Fruit fly (Drosophila melanogaster) whole organism, embryonic: ENCODE data around the gene sisA.
A peak's percentile ranks its signal among the peaks of the same experiment; 100 is the strongest.

Experiments
- ATbp ChIP-seq: fragments of 200-800 bp; sonication (Bioruptor generic); optimal IDR thresholded peaks from 2 replicates; lab custom pipeline; 2017; ENCODE audit warnings: missing biosample characterization, mild to moderate bottlenecking, missing genetic modification characterization, missing genetic modification reagents
- Bdp1 ChIP-seq: fragments of 200-800 bp; sonication (Bioruptor generic); optimal IDR thresholded peaks from 3 replicates; lab custom pipeline; 2016; ENCODE audit warnings: missing biosample characterization, missing genetic modification characterization
- CG11247 ChIP-seq: fragments of 200-800 bp; sonication (Bioruptor generic); IDR thresholded peaks from 2 replicates; pipeline ENCODE4 v1.3.6; 2022; ENCODE audit warnings: missing biosample characterization, missing genetic modification characterization
- CG12155 ChIP-seq: fragments of 200-800 bp; sonication (Bioruptor generic); optimal IDR thresholded peaks from 3 replicates; lab custom pipeline; 2016; ENCODE audit warnings: missing biosample characterization, missing genetic modification characterization
- CG12219 ChIP-seq: fragments of 200-800 bp; sonication (Bioruptor generic); optimal IDR thresholded peaks from 3 replicates; lab custom pipeline; 2018; ENCODE audit warnings: missing biosample characterization, mild to moderate bottlenecking, missing genetic modification characterization
- CG12236 ChIP-seq: fragments of 200-800 bp; sonication (Bioruptor generic); optimal IDR thresholded peaks from 2 replicates; lab custom pipeline; 2016; ENCODE audit warnings: missing biosample characterization, missing genetic modification characterization
- CG14014 ChIP-seq: fragments of 200-800 bp; sonication (Bioruptor generic); IDR thresholded peaks from 2 replicates; pipeline ENCODE4 v1.3.6; 2022; ENCODE audit warnings: missing biosample characterization, missing genetic modification characterization
- CG15269 ChIP-seq: fragments of 200-800 bp; sonication (Bioruptor generic); optimal IDR thresholded peaks from 2 replicates; lab custom pipeline; 2018; ENCODE audit warnings: missing biosample characterization, mild to moderate bottlenecking, missing genetic modification characterization, moderate library complexity
- CG16815 ChIP-seq: fragments of 200-800 bp; sonication (Bioruptor generic); optimal IDR thresholded peaks from 3 replicates; lab custom pipeline; 2017; ENCODE audit warnings: missing biosample characterization, mild to moderate bottlenecking, missing genetic modification characterization
- CG17568 ChIP-seq: fragments of 200-800 bp; sonication (Bioruptor generic); optimal IDR thresholded peaks from 2 replicates; lab custom pipeline; 2018; ENCODE audit warnings: missing biosample characterization, mild to moderate bottlenecking, missing genetic modification characterization, moderate library complexity
- CG17802 ChIP-seq: fragments of 200-800 bp; sonication (Bioruptor generic); optimal IDR thresholded peaks from 2 replicates; lab custom pipeline; 2018; ENCODE audit warnings: missing biosample characterization, mild to moderate bottlenecking, missing genetic modification characterization, moderate library complexity
- CG18262 ChIP-seq: fragments of 200-800 bp; optimal IDR thresholded peaks from 3 replicates; lab custom pipeline; 2019; ENCODE audit warnings: missing biosample characterization, mild to moderate bottlenecking, missing genetic modification characterization, moderate library complexity
- CG2116 ChIP-seq: fragments of 200-800 bp; sonication (Bioruptor generic); optimal IDR thresholded peaks from 3 replicates; lab custom pipeline; 2018; ENCODE audit warnings: missing biosample characterization, mild to moderate bottlenecking, missing genetic modification characterization
- CG30403 ChIP-seq: fragments of 200-800 bp; sonication (Bioruptor generic); optimal IDR thresholded peaks from 3 replicates; lab custom pipeline; 2016; ENCODE audit warnings: missing biosample characterization, missing genetic modification characterization
- CG32532 ChIP-seq: fragments of 200-800 bp; sonication (Bioruptor generic); IDR thresholded peaks from 2 replicates; pipeline ENCODE4 v1.3.6; 2022; ENCODE audit warnings: missing biosample characterization, missing genetic modification characterization
- CG34422 ChIP-seq: fragments of 200-800 bp; sonication (Bioruptor generic); IDR thresholded peaks from 3 replicates; pipeline ENCODE4 v1.3.6; 2022; ENCODE audit warnings: missing biosample characterization, missing genetic modification characterization
- CG3995 ChIP-seq: fragments of 200-800 bp; sonication (Bioruptor generic); optimal IDR thresholded peaks from 3 replicates; lab custom pipeline; 2016; ENCODE audit warnings: missing biosample characterization, missing genetic modification characterization
- CG4404 ChIP-seq: fragments of 200-800 bp; sonication (Bioruptor generic); IDR thresholded peaks from 2 replicates; pipeline ENCODE4 v1.3.6; 2022; ENCODE audit warnings: missing biosample characterization, missing genetic modification characterization
- CG8290 ChIP-seq, 3 experiments: fragments of 200-800 bp; sonication (Bioruptor generic); optimal IDR thresholded peaks; 2 replicates each; lab custom pipeline; 2016 to 2019; ENCODE audit warnings: missing biosample characterization in 3 of 3, missing genetic modification characterization in 3 of 3, mild to moderate bottlenecking in 2 of 3, moderate library complexity in 1 of 3
- CTCF ChIP-seq: fragments of 200-800 bp; sonication (Bioruptor generic); optimal IDR thresholded peaks from 2 replicates; lab custom pipeline; 2017; ENCODE audit warnings: missing biosample characterization, mild to moderate bottlenecking, missing genetic modification characterization, moderate library complexity
- Dp ChIP-seq: fragments of 200-800 bp; sonication (Bioruptor generic); optimal IDR thresholded peaks from 2 replicates; lab custom pipeline; 2018; ENCODE audit warnings: missing biosample characterization, mild to moderate bottlenecking, missing genetic modification characterization, moderate library complexity
- Fer2 ChIP-seq: fragments of 200-800 bp; sonication (Bioruptor generic); optimal IDR thresholded peaks from 2 replicates; lab custom pipeline; 2018; ENCODE audit warnings: missing biosample characterization, mild to moderate bottlenecking, missing genetic modification characterization, moderate library complexity
- Fer3 ChIP-seq: fragments of 200-800 bp; sonication (Bioruptor generic); optimal IDR thresholded peaks from 2 replicates; lab custom pipeline; 2018; ENCODE audit warnings: missing biosample characterization, mild to moderate bottlenecking, missing genetic modification characterization, moderate library complexity
- GATAe ChIP-seq: fragments of 200-800 bp; sonication (Bioruptor generic); conservative IDR thresholded peaks from 2 replicates; pipeline ENCODE4 v1.3.6; 2022; ENCODE audit warnings: missing biosample characterization, missing genetic modification characterization
- Gug ChIP-seq: fragments of 200-800 bp; sonication (Bioruptor generic); IDR thresholded peaks from 4 replicates; pipeline ENCODE4 v1.3.6; 2022; ENCODE audit warnings: missing biosample characterization, missing genetic modification characterization
- HmgD ChIP-seq: fragments of 200-800 bp; sonication (Bioruptor generic); optimal IDR thresholded peaks from 3 replicates; lab custom pipeline; 2016; ENCODE audit warnings: missing biosample characterization, missing genetic modification characterization
- NfI ChIP-seq: fragments of 200-800 bp; sonication (Bioruptor generic); optimal IDR thresholded peaks from 3 replicates; lab custom pipeline; 2018; ENCODE audit warnings: missing biosample characterization, mild to moderate bottlenecking, missing genetic modification characterization, moderate library complexity
- Oaz ChIP-seq: fragments of 200-800 bp; sonication (Bioruptor generic); IDR thresholded peaks from 2 replicates; pipeline ENCODE4 v1.3.6; 2022; ENCODE audit warnings: missing biosample characterization, missing genetic modification characterization
- aop ChIP-seq: fragments of 200-800 bp; sonication (Bioruptor generic); IDR thresholded peaks from 2 replicates; pipeline ENCODE4 v1.3.6; 2022; ENCODE audit warnings: missing biosample characterization, missing genetic modification characterization
- bab2 ChIP-seq: fragments of 200-800 bp; sonication (Bioruptor generic); optimal IDR thresholded peaks from 2 replicates; lab custom pipeline; 2016; ENCODE audit warnings: missing biosample characterization, missing genetic modification characterization
- bbx ChIP-seq: fragments of 200-800 bp; sonication (Bioruptor generic); IDR thresholded peaks from 2 replicates; pipeline ENCODE4 v1.3.6; 2022; ENCODE audit warnings: missing biosample characterization, missing genetic modification characterization; ENCODE audit not compliant: partially characterized antibody
- br ChIP-seq: fragments of >200 bp; optimal IDR thresholded peaks from 2 replicates; lab custom pipeline; 2017
- cas ChIP-seq: fragments of 200-800 bp; sonication (Bioruptor generic); IDR thresholded peaks from 2 replicates; pipeline ENCODE4 v1.3.6; 2022; ENCODE audit warnings: missing biosample characterization, missing genetic modification characterization
- dm ChIP-seq: fragments of 200-800 bp; sonication (Bioruptor generic); optimal IDR thresholded peaks from 3 replicates; lab custom pipeline; 2016; ENCODE audit warnings: missing biosample characterization, missing genetic modification characterization
- dysf ChIP-seq: fragments of 200-800 bp; sonication (Bioruptor generic); IDR thresholded peaks from 3 replicates; pipeline ENCODE4 v1.3.6; 2022; ENCODE audit warnings: missing biosample characterization, missing genetic modification characterization
- eve ChIP-seq, 2 experiments: fragments of >200 bp; optimal IDR thresholded peaks; 2 replicates each; lab custom pipeline; 2017; ENCODE audit warnings: missing biosample characterization in 2 of 2, missing genetic modification characterization in 2 of 2
- fu2 ChIP-seq: fragments of 200-800 bp; sonication (Bioruptor generic); optimal IDR thresholded peaks from 2 replicates; lab custom pipeline; 2016; ENCODE audit warnings: missing biosample characterization, missing genetic modification characterization
- gsb ChIP-seq: fragments of 200-800 bp; sonication (Bioruptor generic); IDR thresholded peaks from 2 replicates; pipeline ENCODE4 v1.3.6; 2022; ENCODE audit warnings: missing biosample characterization, missing genetic modification characterization
- hkb ChIP-seq, 2 experiments: fragments of 200-800 bp in 1 of 2; fragments of >200 bp in 1 of 2; sonication (Bioruptor generic) in 1 of 2; IDR thresholded peaks in 1 of 2; optimal IDR thresholded peaks in 1 of 2; 2 replicates each; pipeline versions ENCODE4 v1.3.6 to Lab custom; 2017 to 2022; ENCODE audit warnings: missing biosample characterization in 1 of 2, missing genetic modification characterization in 1 of 2
- nerfin-1 ChIP-seq: fragments of 200-800 bp; sonication (Bioruptor generic); optimal IDR thresholded peaks from 3 replicates; lab custom pipeline; 2019; ENCODE audit warnings: missing biosample characterization, mild to moderate bottlenecking, missing genetic modification characterization, moderate library complexity
- pfk ChIP-seq: fragments of 200-800 bp; sonication (Bioruptor generic); optimal IDR thresholded peaks from 2 replicates; lab custom pipeline; 2018; ENCODE audit warnings: missing biosample characterization, mild to moderate bottlenecking, missing genetic modification characterization, moderate library complexity
- pho ChIP-seq: fragments of 200-800 bp; sonication (Bioruptor generic); optimal IDR thresholded peaks from 2 replicates; lab custom pipeline; 2016; ENCODE audit warnings: missing biosample characterization, missing genetic modification characterization
- phol ChIP-seq: fragments of 200-800 bp; sonication (Bioruptor generic); optimal IDR thresholded peaks from 3 replicates; lab custom pipeline; 2018; ENCODE audit warnings: missing biosample characterization, mild to moderate bottlenecking, missing genetic modification characterization, moderate library complexity
- pnt ChIP-seq: fragments of 200-800 bp; sonication (Bioruptor generic); optimal IDR thresholded peaks from 3 replicates; lab custom pipeline; 2016; ENCODE audit warnings: missing biosample characterization, missing genetic modification characterization
- pros ChIP-seq: fragments of 200-800 bp; sonication (Bioruptor generic); optimal IDR thresholded peaks from 3 replicates; lab custom pipeline; 2019; ENCODE audit warnings: missing biosample characterization, mild to moderate bottlenecking, missing genetic modification characterization, moderate library complexity
- pzg ChIP-seq: fragments of 200-800 bp; sonication (Bioruptor generic); optimal IDR thresholded peaks from 3 replicates; lab custom pipeline; 2018; ENCODE audit warnings: missing biosample characterization, mild to moderate bottlenecking, missing genetic modification characterization, moderate library complexity
- sens ChIP-seq: fragments of 200-800 bp; sonication (Bioruptor generic); peaks from one replicate; lab custom pipeline; 2016; ENCODE audit warnings: missing biosample characterization, missing genetic modification characterization
- slbo ChIP-seq: fragments of 200-800 bp; sonication (Bioruptor generic); IDR thresholded peaks from 2 replicates; pipeline ENCODE4 v1.3.6; 2022; ENCODE audit warnings: missing biosample characterization, missing genetic modification characterization
- so ChIP-seq: fragments of 200-800 bp; sonication (Bioruptor generic); IDR thresholded peaks from 3 replicates; pipeline ENCODE4 v1.3.6; 2022; ENCODE audit warnings: missing biosample characterization, missing genetic modification characterization
- tin ChIP-seq: fragments of 200-800 bp; sonication (Bioruptor generic); optimal IDR thresholded peaks from 3 replicates; lab custom pipeline; 2016; ENCODE audit warnings: missing biosample characterization, missing genetic modification characterization
- twi ChIP-seq: fragments of 200-800 bp; optimal IDR thresholded peaks from 2 replicates; lab custom pipeline; 2019; ENCODE audit warnings: missing biosample characterization, mild to moderate bottlenecking, missing genetic modification characterization, moderate library complexity
- tx ChIP-seq: fragments of 200-800 bp; sonication (Bioruptor generic); optimal IDR thresholded peaks from 2 replicates; lab custom pipeline; 2016; ENCODE audit warnings: missing biosample characterization, missing genetic modification characterization

The sisA gene

dm6 chrX:11351351-11351750 lies 29.2 kb upstream of the sisA start (continued):
- TF ChIP-seq Fer2 (peak; percentile 79), twi (peak; percentile 72), dysf (peak; percentile 97), pfk (no peak), fu2 (GFP tag; lab: Kevin White, UChicago) (peak; percentile 74), HmgD (peak; percentile 85), CTCF (peak; percentile 62), NfI (GFP tag; lab: Kevin White, UChicago) (peak; percentile 95), slbo (GFP tag; lab: Robert Waterston, UW) (peak; percentile 97), dm (GFP tag; lab: Kevin White, UChicago) (peak; percentile 84), Oaz (GFP tag; lab: Robert Waterston, UW) (peak; percentile 90), tx (GFP tag; lab: Kevin White, UChicago) (peak; percentile 89), cas (GFP tag; lab: Robert Waterston, UW) (peak; percentile 83), pnt (GFP tag; lab: Kevin White, UChicago) (peak; percentile 95), CG4404 (peak; percentile 90), phol (peak; percentile 89), CG11247 (GFP tag; lab: Robert Waterston, UW) (peak; percentile 94), nerfin-1 (tag; lab: Kevin White, UChicago) (peak; percentile 79), pho (GFP tag; lab: Kevin White, UChicago) (peak; percentile 90), CG34422 (GFP tag; lab: Robert Waterston, UW) (peak; percentile 97), eve (GFP tag; optimal IDR thresholded peaks at IDR 0.05; lab: Kevin White, UChicago) (no peak), CG30403 (GFP tag; lab: Kevin White, UChicago) (peak; percentile 92), CG12236 (peak; percentile 76), CG3995 (GFP tag; lab: Kevin White, UChicago) (peak; percentile 71), CG15269 (peak; percentile 95), Dp (peak; percentile 17), hkb (optimal IDR thresholded peaks at IDR 0.05; lab: Kevin White, UChicago) (no peak), hkb (GFP tag; IDR thresholded peaks at IDR 0.05; lab: Robert Waterston, UW) (peak; percentile 97), CG12155 (peak; percentile 88), aop (GFP tag; lab: Robert Waterston, UW) (peak; percentile 86), sens (GFP tag; lab: Kevin White, UChicago) (peak; percentile 97), so (GFP tag; lab: Robert Waterston, UW) (peak; percentile 93), CG2116 (no peak), pzg (GFP tag; lab: Kevin White, UChicago) (peak; percentile 18), gsb (peak; percentile 92), pros (GFP tag; lab: Kevin White, UChicago) (peak; percentile 10), Fer3 (tag; lab: Kevin White, UChicago) (peak; percentile 92), ATbp (GFP tag; lab: Kevin White, UChicago) (peak; percentile 93), Bdp1 (peak; percentile 84), bbx (GFP tag; lab: Robert Waterston, UW) (peak; percentile 18; the same call in 1 of the 2 replicates), CG16815 (peak; percentile 92), CG12219 (GFP tag; lab: Kevin White, UChicago) (peak; percentile 95), CG8290 (GFP tag; optimal IDR thresholded peaks at IDR 0.05; lab: Kevin White, UChicago) (peak; percentile 73), CG8290 (tag; optimal IDR thresholded peaks at IDR 0.05; lab: Kevin White, UChicago) (peak in 1 of 2 experiments; percentile 99), Gug (GFP tag; lab: Robert Waterston, UW) (peak; percentile 97), bab2 (peak; percentile 95), tin (GFP tag; lab: Kevin White, UChicago) (peak; percentile 94), CG17802 (tag; lab: Kevin White, UChicago) (peak; percentile 76), CG17568 (no peak), CG32532 (GFP tag; lab: Robert Waterston, UW) (peak; percentile 96), br (lab: Kevin White, UChicago) (no peak), CG18262 (tag; lab: Kevin White, UChicago) (peak; percentile 87), GATAe (GFP tag; lab: Robert Waterston, UW) (peak; percentile 67), CG14014 (peak; percentile 95)
